Fruit fly (Drosophila melanogaster): ENCODE measurements around the gene Gr22a.

DNA sequence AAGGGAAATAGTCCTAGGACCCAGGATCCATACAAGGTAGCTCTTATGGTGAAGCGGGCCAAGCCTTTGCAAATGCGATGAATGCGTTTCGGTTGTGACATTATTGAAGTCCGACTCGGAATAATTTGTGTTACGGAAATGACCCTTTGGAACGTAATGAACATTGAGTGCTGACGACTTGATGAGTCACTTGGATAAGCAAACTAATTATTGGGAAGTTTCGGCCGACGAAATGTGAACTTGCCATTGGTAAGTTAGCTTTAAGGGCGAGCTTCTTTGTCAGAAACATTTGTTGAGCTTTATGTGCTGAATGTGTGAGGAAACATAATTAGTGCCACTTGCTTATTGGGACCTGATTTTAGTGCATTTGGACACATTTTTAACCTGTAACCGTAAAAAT is at the start of gene Gr22a:
- no peak for TF ChIP-seq schlank (tag; optimal IDR thresholded peaks at IDR 0.05)
- no peak for TF ChIP-seq Sox100B (GFP tag; optimal IDR thresholded peaks at IDR 0.05)
- no peak for TF ChIP-seq h (optimal IDR thresholded peaks at IDR 0.05)
- TF ChIP-seq CG18599 (GFP tag; optimal IDR thresholded peaks at IDR 0.05) = no peak
- no peak for TF ChIP-seq CG17829 (tag; optimal IDR thresholded peaks at IDR 0.05)
- TF ChIP-seq lilli (GFP tag; optimal IDR thresholded peaks at IDR 0.05) = no peak
- no peak for TF ChIP-seq Taf1 (GFP tag; IDR thresholded peaks at IDR 0.05)

Data from whole organism, embryonic.